Worm (Caenorhabditis elegans): ENCODE data around the gene F10E7.1.
A peak's percentile ranks its signal among the peaks of the same experiment; 100 is the strongest.

ce11 chrII:7111657-7112049 lies 14.9 kb upstream of the F10E7.1 start, which contains the start of gene F10E7.5:
- peak; percentile 97 to 99 for TF ChIP-seq lsy-2 (tag; optimal IDR thresholded peaks at IDR 0.05)
- no peak for TF ChIP-seq nhr-237 (tag; optimal IDR thresholded peaks at IDR 0.05)
- peak; percentile 14 for TF ChIP-seq unc-86 (tag; optimal IDR thresholded peaks at IDR 0.05)
- peak; percentile 83 for TF ChIP-seq mep-1 (tag; optimal IDR thresholded peaks at IDR 0.05)
- peak; percentile 48 for TF ChIP-seq nhr-85 (tag)
- no peak for TF ChIP-seq ama-1 (optimal IDR thresholded peaks at IDR 0.05)
- no peak for TF ChIP-seq nhr-19 (GFP tag; conservative IDR thresholded peaks at IDR 0.05)
- no peak for TF ChIP-seq pag-3 (tag; optimal IDR thresholded peaks at IDR 0.05; ENCODE audit: borderline replicate concordance, insufficient read depth)
